Fruit fly (Drosophila melanogaster): Measurements from ENCODE around the gene bdl.

bdl gene

dm6 chr2L:4350683-4351324, 26.4 kb downstream of the bdl start (continued):
- TF ChIP-seq CG34422 (GFP tag; IDR thresholded peaks at IDR 0.05) (no peak; the same call in 2 of the 3 replicates), CG12219 (GFP tag; optimal IDR thresholded peaks at IDR 0.05) (peak; percentile 36), nmo (GFP tag; optimal IDR thresholded peaks at IDR 0.05) (peak; percentile 73), CG8478 (optimal IDR thresholded peaks at IDR 0.05) (no peak), CG5180 (GFP tag; optimal IDR thresholded peaks at IDR 0.05) (no peak), Dref (GFP tag; IDR thresholded peaks at IDR 0.05) (no peak), Stat92E (GFP tag; optimal IDR thresholded peaks at IDR 0.05) (peak in 1 of 3 experiments; percentile 14), CG13123 (GFP tag; optimal IDR thresholded peaks at IDR 0.05) (no peak), CG9876 (GFP tag; optimal IDR thresholded peaks at IDR 0.05) (no peak), fd3F (GFP tag; optimal IDR thresholded peaks at IDR 0.05) (no peak), CG18599 (GFP tag; optimal IDR thresholded peaks at IDR 0.05) (peak; percentile 49), Meics (GFP tag; optimal IDR thresholded peaks at IDR 0.05) (no peak), so (GFP tag; IDR thresholded peaks at IDR 0.05) (no peak), CG2712 (tag; optimal IDR thresholded peaks at IDR 0.05) (peak; percentile 93), lmd (GFP tag; IDR thresholded peaks at IDR 0.05) (peak; percentile 52; the same call in 1 of the 2 replicates), kay (GFP tag; optimal IDR thresholded peaks at IDR 0.05) (peak; percentile 45), gem (tag; optimal IDR thresholded peaks at IDR 0.05) (peak; percentile 87), CG4282 (GFP tag; optimal IDR thresholded peaks at IDR 0.05) (no peak), crol (GFP tag; IDR thresholded peaks at IDR 0.05) (0 out of 2 replicates have a peak, but pooled peaks have one; percentile 32), gsb-n (tag; optimal IDR thresholded peaks at IDR 0.05) (peak; percentile 91), sr (GFP tag; IDR thresholded peaks at IDR 0.05) (no peak), Fer3 (tag; optimal IDR thresholded peaks at IDR 0.05) (peak; percentile 0), ttk (GFP tag; IDR thresholded peaks at IDR 0.05) (no peak), CG6813 (GFP tag; optimal IDR thresholded peaks at IDR 0.05) (peak; percentile 71), HmgD (GFP tag; optimal IDR thresholded peaks at IDR 0.05) (no peak), CG2202 (tag; optimal IDR thresholded peaks at IDR 0.05) (peak; percentile 64), CG11398 (GFP tag; optimal IDR thresholded peaks at IDR 0.05) (peak; percentile 59), crp (GFP tag; optimal IDR thresholded peaks at IDR 0.05) (no peak), Oaz (GFP tag; IDR thresholded peaks at IDR 0.05) (no peak), CG3847 (GFP tag; IDR thresholded peaks at IDR 0.05) (0 out of 2 replicates have a peak, but pooled peaks have one; percentile 20), CG10462 (GFP tag; optimal IDR thresholded peaks at IDR 0.05) (peak; percentile 59), CG34224 (GFP tag; IDR thresholded peaks at IDR 0.05; ENCODE audit: partially characterized antibody) (no peak), mam (GFP tag; optimal IDR thresholded peaks at IDR 0.05) (peak; percentile 11), knrl (GFP tag; IDR thresholded peaks at IDR 0.05; ENCODE audit: partially characterized antibody) (no peak), ac (GFP tag; optimal IDR thresholded peaks at IDR 0.05) (peak; percentile 91), Fer2 (tag; optimal IDR thresholded peaks at IDR 0.05) (no peak), Sin3A (optimal IDR thresholded peaks at IDR 0.05) (no peak), hb (GFP tag; IDR thresholded peaks at IDR 0.05; ENCODE audit: partially characterized antibody) (no peak), CG8388 (GFP tag; optimal IDR thresholded peaks at IDR 0.05) (peak; percentile 73), B-H2 (GFP tag; optimal IDR thresholded peaks at IDR 0.05) (no peak), zen (tag; optimal IDR thresholded peaks at IDR 0.05) (peak; percentile 79), Taf1 (GFP tag; IDR thresholded peaks at IDR 0.05) (no peak), Xrp1 (GFP tag; IDR thresholded peaks at IDR 0.05) (peak; percentile 93), CG13894 (tag; optimal IDR thresholded peaks at IDR 0.05) (no peak), H2.0 (GFP tag; IDR thresholded peaks at IDR 0.05) (no peak), CG4617 (GFP tag; optimal IDR thresholded peaks at IDR 0.05; ENCODE audit: borderline replicate concordance) (peak; percentile 21), CG17802 (tag; optimal IDR thresholded peaks at IDR 0.05) (peak; percentile 14), ab (GFP tag; optimal IDR thresholded peaks at IDR 0.05) (no peak), emc (GFP tag; optimal IDR thresholded peaks at IDR 0.05) (no peak), Asciz (GFP tag; optimal IDR thresholded peaks at IDR 0.05) (no peak)

All from whole organism, embryonic.